2 fruit fly cellular contexts compared by ENCODE assay signal in the genomic region with DNA sequence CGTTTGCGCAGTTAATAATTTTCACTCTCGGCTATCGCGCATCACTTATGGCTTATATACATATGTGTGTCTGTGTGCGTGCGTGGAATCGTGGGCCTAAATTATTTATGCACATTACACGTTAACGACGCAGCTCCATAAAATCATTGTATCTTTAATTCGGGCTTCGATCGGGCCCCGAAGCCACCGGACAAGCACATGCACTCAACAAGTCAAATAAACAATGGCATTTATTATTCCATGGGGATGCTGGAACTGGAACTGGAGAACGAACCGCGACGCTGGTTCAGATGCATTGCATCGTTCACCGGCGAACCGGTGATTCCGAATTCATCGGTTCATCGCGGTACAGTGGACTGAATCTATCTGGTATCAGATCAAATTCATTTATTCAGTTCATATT.
TF ChIP-seq lines count a peak whose summit lies in the region.

A gene (minus strand): TSS at position 269 of the 403 bp plus-strand sequence.

TF ChIP-seq in whole organism, adult, 20 proteins besides CTCF, POLR2A, EP300 and RAD21 (continued from another document):
- TF ChIP-seq Hr96 (GFP tag; optimal IDR thresholded peaks at IDR 0.05; lab: Kevin White, UChicago) (no peak), kay (GFP tag; lab: Kevin White, UChicago; ENCODE audit: borderline replicate concordance) (no peak)

TF ChIP-seq in whole organism, embryonic, 481 proteins besides CTCF, POLR2A, EP300 and RAD21 (continued from another document and continues in another):
- TF ChIP-seq knrl (GFP tag; IDR thresholded peaks at IDR 0.05; lab: Robert Waterston, UW; ENCODE audit: partially characterized antibody) (peak; percentile 66; the same call in 2 of the 3 replicates), unc-4 (GFP tag; IDR thresholded peaks at IDR 0.05; lab: Robert Waterston, UW; ENCODE audit: partially characterized antibody) (peak; percentile 47; the same call in 1 of the 2 replicates), HLH4C (GFP tag; IDR thresholded peaks at IDR 0.05; lab: Robert Waterston, UW; ENCODE audit: partially characterized antibody) (0 out of 3 replicates have a peak, but pooled peaks have one; percentile 9), CG15514 (GFP tag; optimal IDR thresholded peaks at IDR 0.05; lab: Kevin White, UChicago) (peak; percentile 100), ftz-f1 (GFP tag; optimal IDR thresholded peaks at IDR 0.05; lab: Kevin White, UChicago) (no peak), CG4707 (GFP tag; optimal IDR thresholded peaks at IDR 0.05; lab: Kevin White, UChicago) (peak; percentile 87), CG14860 (GFP tag; IDR thresholded peaks at IDR 0.05; lab: Robert Waterston, UW; ENCODE audit: partially characterized antibody) (peak; percentile 66), inv (GFP tag; IDR thresholded peaks at IDR 0.05; lab: Robert Waterston, UW; ENCODE audit: partially characterized antibody) (peak; percentile 39; the same call in 1 of the 2 replicates), D (optimal IDR thresholded peaks at IDR 0.05; lab: Kevin White, UChicago) (peak; percentile 40), D (GFP tag; optimal IDR thresholded peaks at IDR 0.05; lab: Kevin White, UChicago) (no peak), HmgZ (tag; optimal IDR thresholded peaks at IDR 0.05; lab: Kevin White, UChicago) (peak; percentile 13), CG12659 (GFP tag; optimal IDR thresholded peaks at IDR 0.05; lab: Kevin White, UChicago) (peak; percentile 31), MBD-R2 (GFP tag; IDR thresholded peaks at IDR 0.05; lab: Robert Waterston, UW) (peak; percentile 68; the same call in 1 of the 2 replicates), scrt (GFP tag; optimal IDR thresholded peaks at IDR 0.05; lab: Kevin White, UChicago) (peak; percentile 62), CG14710 (tag; optimal IDR thresholded peaks at IDR 0.05; lab: Kevin White, UChicago) (peak; percentile 16), CG13296 (GFP tag; optimal IDR thresholded peaks at IDR 0.05; lab: Kevin White, UChicago) (peak; percentile 24), CG7357 (GFP tag; IDR thresholded peaks at IDR 0.05; lab: Robert Waterston, UW) (no peak), Sox100B (GFP tag; optimal IDR thresholded peaks at IDR 0.05; lab: Kevin White, UChicago) (no peak), B-H2 (GFP tag; optimal IDR thresholded peaks at IDR 0.05; lab: Kevin White, UChicago) (peak; percentile 22), CG43689 (GFP tag; IDR thresholded peaks at IDR 0.05; lab: Robert Waterston, UW) (no peak), CrebB (tag; optimal IDR thresholded peaks at IDR 0.05; lab: Kevin White, UChicago) (peak; percentile 10), pfk (GFP tag; optimal IDR thresholded peaks at IDR 0.05; lab: Kevin White, UChicago) (peak; percentile 81), amos (GFP tag; IDR thresholded peaks at IDR 0.05; lab: Robert Waterston, UW; ENCODE audit: partially characterized antibody) (peak; percentile 72), Usf (GFP tag; optimal IDR thresholded peaks at IDR 0.05; lab: Kevin White, UChicago) (no peak), tap (tag; optimal IDR thresholded peaks at IDR 0.05; lab: Kevin White, UChicago) (peak; percentile 46), Hey (tag; optimal IDR thresholded peaks at IDR 0.05; lab: Kevin White, UChicago) (no peak), H2.0 (GFP tag; IDR thresholded peaks at IDR 0.05; lab: Robert Waterston, UW) (no peak), CG9932 (GFP tag; IDR thresholded peaks at IDR 0.05; lab: Robert Waterston, UW) (no peak), Kr (GFP tag; optimal IDR thresholded peaks at IDR 0.05; lab: Kevin White, UChicago) (no peak), CG4617 (GFP tag; optimal IDR thresholded peaks at IDR 0.05; lab: Kevin White, UChicago; ENCODE audit: borderline replicate concordance) (peak; percentile 71), unpg (GFP tag; optimal IDR thresholded peaks at IDR 0.05; lab: Kevin White, UChicago) (no peak), wek (GFP tag; optimal IDR thresholded peaks at IDR 0.05; lab: Kevin White, UChicago) (no peak), CG8359 (GFP tag; optimal IDR thresholded peaks at IDR 0.05; lab: Kevin White, UChicago; ENCODE audit: borderline replicate concordance) (no peak), CG7556 (GFP tag; optimal IDR thresholded peaks at IDR 0.05; lab: Kevin White, UChicago) (peak; percentile 20), CG30431 (GFP tag; optimal IDR thresholded peaks at IDR 0.05; lab: Kevin White, UChicago) (no peak), CG13287 (GFP tag; IDR thresholded peaks at IDR 0.05; lab: Robert Waterston, UW; ENCODE audit: partially characterized antibody) (peak; percentile 70), Sox102F (GFP tag; optimal IDR thresholded peaks at IDR 0.05; lab: Kevin White, UChicago) (no peak), nerfin-2 (GFP tag; IDR thresholded peaks at IDR 0.05; lab: Robert Waterston, UW; ENCODE audit: partially characterized antibody) (peak; percentile 45), vvl (GFP tag; IDR thresholded peaks at IDR 0.05; lab: Robert Waterston, UW) (peak; percentile 52), CG12155 (GFP tag; optimal IDR thresholded peaks at IDR 0.05; lab: Kevin White, UChicago) (no peak), sens-2 (GFP tag; IDR thresholded peaks at IDR 0.05; lab: Robert Waterston, UW) (no peak), Dp (GFP tag; optimal IDR thresholded peaks at IDR 0.05; lab: Kevin White, UChicago) (peak; percentile 23), Abd-B (GFP tag; optimal IDR thresholded peaks at IDR 0.05; lab: Kevin White, UChicago) (no peak), CG34376 (GFP tag; optimal IDR thresholded peaks at IDR 0.05; lab: Kevin White, UChicago) (peak; percentile 4), ewg (GFP tag; optimal IDR thresholded peaks at IDR 0.05; lab: Kevin White, UChicago) (peak; percentile 53), CG9437 (GFP tag; optimal IDR thresholded peaks at IDR 0.05; lab: Kevin White, UChicago) (no peak), yki (optimal IDR thresholded peaks at IDR 0.05; lab: Kevin White, UChicago) (no peak), CG17829 (tag; optimal IDR thresholded peaks at IDR 0.05; lab: Kevin White, UChicago) (peak; percentile 12), CG6854 (GFP tag; optimal IDR thresholded peaks at IDR 0.05; lab: Kevin White, UChicago) (peak; percentile 7), CG10979 (tag; optimal IDR thresholded peaks at IDR 0.05; lab: Kevin White, UChicago) (peak; percentile 14), Adf1 (GFP tag; IDR thresholded peaks at IDR 0.05; lab: Robert Waterston, UW) (peak; percentile 52; the same call in 1 of the 2 replicates), CG34224 (GFP tag; IDR thresholded peaks at IDR 0.05; lab: Robert Waterston, UW; ENCODE audit: partially characterized antibody) (peak; percentile 52; the same call in 2 of the 3 replicates), salm (tag; optimal IDR thresholded peaks at IDR 0.05; lab: Kevin White, UChicago) (no peak), CG3065 (GFP tag; optimal IDR thresholded peaks at IDR 0.05; lab: Kevin White, UChicago) (no peak), PHDP (tag; optimal IDR thresholded peaks at IDR 0.05; lab: Kevin White, UChicago) (peak; percentile 0), dmrt99B (tag; optimal IDR thresholded peaks at IDR 0.05; lab: Kevin White, UChicago) (no peak), CG11093 (GFP tag; IDR thresholded peaks at IDR 0.05; lab: Robert Waterston, UW) (no peak), CG2712 (tag; optimal IDR thresholded peaks at IDR 0.05; lab: Kevin White, UChicago) (peak; percentile 37), E2f1 (GFP tag; IDR thresholded peaks at IDR 0.05; lab: Robert Waterston, UW) (0 out of 2 replicates have a peak, but pooled peaks have one; percentile 6), Taf1 (GFP tag; IDR thresholded peaks at IDR 0.05; lab: Robert Waterston, UW) (no peak), CG12236 (GFP tag; optimal IDR thresholded peaks at IDR 0.05; lab: Kevin White, UChicago) (peak; percentile 6), Nf-YB (GFP tag; optimal IDR thresholded peaks at IDR 0.05; lab: Kevin White, UChicago) (no peak), Dref (GFP tag; IDR thresholded peaks at IDR 0.05; lab: Robert Waterston, UW) (peak; percentile 7; the same call in 1 of the 2 replicates), CG9609 (GFP tag; optimal IDR thresholded peaks at IDR 0.05; lab: Kevin White, UChicago) (no peak), dysf (GFP tag; IDR thresholded peaks at IDR 0.05; lab: Robert Waterston, UW) (no peak), CG12391 (tag; optimal IDR thresholded peaks at IDR 0.05; lab: Kevin White, UChicago) (peak; percentile 32), CG6791 (GFP tag; IDR thresholded peaks at IDR 0.05; lab: Robert Waterston, UW; ENCODE audit: partially characterized antibody) (peak; percentile 63; the same call in 2 of the 3 replicates), nerfin-1 (tag; optimal IDR thresholded peaks at IDR 0.05; lab: Kevin White, UChicago) (peak; percentile 19), toy (GFP tag; IDR thresholded peaks at IDR 0.05; lab: Robert Waterston, UW) (no peak), hth (optimal IDR thresholded peaks at IDR 0.05; lab: Kevin White, UChicago) (no peak), Atf3 (GFP tag; optimal IDR thresholded peaks at IDR 0.05; lab: Kevin White, UChicago) (no peak), gcm (GFP tag; optimal IDR thresholded peaks at IDR 0.05; lab: Kevin White, UChicago) (peak; percentile 15), cg (GFP tag; optimal IDR thresholded peaks at IDR 0.05; lab: Kevin White, UChicago) (peak; percentile 79), Opbp (GFP tag; IDR thresholded peaks at IDR 0.05; lab: Robert Waterston, UW; ENCODE audit: partially characterized antibody) (peak; percentile 67), CG13775 (GFP tag; optimal IDR thresholded peaks at IDR 0.05; lab: Kevin White, UChicago) (peak; percentile 41), CG30020 (tag; optimal IDR thresholded peaks at IDR 0.05; lab: Kevin White, UChicago) (peak; percentile 45), CG17186 (GFP tag; optimal IDR thresholded peaks at IDR 0.05; lab: Kevin White, UChicago) (no peak), ci (GFP tag; IDR thresholded peaks at IDR 0.05; lab: Robert Waterston, UW) (peak; percentile 39; the same call in 1 of the 3 replicates), hbn (GFP tag; IDR thresholded peaks at IDR 0.05; lab: Robert Waterston, UW; ENCODE audit: partially characterized antibody) (0 out of 2 replicates have a peak, but pooled peaks have one; percentile 23), CG10267 (tag; optimal IDR thresholded peaks at IDR 0.05; lab: Kevin White, UChicago) (peak; percentile 28), Lhr (GFP tag; optimal IDR thresholded peaks at IDR 0.05; lab: Kevin White, UChicago) (no peak), tna (GFP tag; IDR thresholded peaks at IDR 0.05; lab: Robert Waterston, UW; ENCODE audit: partially characterized antibody) (peak; percentile 39; the same call in 1 of the 2 replicates), CG17361 (GFP tag; IDR thresholded peaks at IDR 0.05; lab: Robert Waterston, UW) (0 out of 3 replicates have a peak, but pooled peaks have one; percentile 27), kah (GFP tag; optimal IDR thresholded peaks at IDR 0.05; lab: Kevin White, UChicago) (peak; percentile 1), CG10366 (GFP tag; IDR thresholded peaks at IDR 0.05; lab: Robert Waterston, UW) (0 out of 2 replicates have a peak, but pooled peaks have one; percentile 17), nom (GFP tag; optimal IDR thresholded peaks at IDR 0.05; lab: Kevin White, UChicago) (peak; percentile 20), pzg (GFP tag; optimal IDR thresholded peaks at IDR 0.05; lab: Kevin White, UChicago) (peak; percentile 49), Tbp (GFP tag; optimal IDR thresholded peaks at IDR 0.05; lab: Kevin White, UChicago) (no peak), CG11695 (GFP tag; IDR thresholded peaks at IDR 0.05; lab: Robert Waterston, UW) (no peak), Fer1 (GFP tag; optimal IDR thresholded peaks at IDR 0.05; lab: Kevin White, UChicago) (peak; percentile 34), Spps (tag; optimal IDR thresholded peaks at IDR 0.05; lab: Kevin White, UChicago) (no peak), CG13424 (tag; optimal IDR thresholded peaks at IDR 0.05; lab: Kevin White, UChicago) (no peak), YL-1 (GFP tag; optimal IDR thresholded peaks at IDR 0.05; lab: Kevin White, UChicago) (peak; percentile 60), Bgb (GFP tag; IDR thresholded peaks at IDR 0.05; lab: Robert Waterston, UW; ENCODE audit: partially characterized antibody) (peak; percentile 59), CG17385 (GFP tag; optimal IDR thresholded peaks at IDR 0.05; lab: Kevin White, UChicago) (peak; percentile 6), Rfx (GFP tag; IDR thresholded peaks at IDR 0.05; lab: Robert Waterston, UW) (no peak), Dip3 (GFP tag; optimal IDR thresholded peaks at IDR 0.05; lab: Kevin White, UChicago) (no peak), bbx (GFP tag; IDR thresholded peaks at IDR 0.05; lab: Robert Waterston, UW; ENCODE audit: partially characterized antibody) (peak; percentile 72), Hand (GFP tag; optimal IDR thresholded peaks at IDR 0.05; lab: Kevin White, UChicago) (no peak), br (optimal IDR thresholded peaks at IDR 0.05; lab: Kevin White, UChicago) (no peak), CG16813 (GFP tag; IDR thresholded peaks at IDR 0.05; lab: Robert Waterston, UW; ENCODE audit: partially characterized antibody) (peak; percentile 24; the same call in 1 of the 3 replicates), CG33213 (GFP tag; optimal IDR thresholded peaks at IDR 0.05; lab: Kevin White, UChicago) (no peak), CG34422 (GFP tag; IDR thresholded peaks at IDR 0.05; lab: Robert Waterston, UW) (peak; percentile 35; the same call in 1 of the 3 replicates), CG11560 (tag; IDR thresholded peaks at IDR 0.05; lab: Robert Waterston, UW) (no peak), CG31441 (GFP tag; IDR thresholded peaks at IDR 0.05; lab: Robert Waterston, UW) (peak; percentile 41; the same call in 1 of the 2 replicates), row (GFP tag; IDR thresholded peaks at IDR 0.05; lab: Robert Waterston, UW) (peak; percentile 88), CG6689 (GFP tag; IDR thresholded peaks at IDR 0.05; lab: Robert Waterston, UW) (no peak), CG31224 (GFP tag; IDR thresholded peaks at IDR 0.05; lab: Robert Waterston, UW) (no peak), sr (GFP tag; IDR thresholded peaks at IDR 0.05; lab: Robert Waterston, UW) (no peak), CG6254 (GFP tag; optimal IDR thresholded peaks at IDR 0.05; lab: Kevin White, UChicago) (peak; percentile 4), psq (GFP tag; optimal IDR thresholded peaks at IDR 0.05; lab: Kevin White, UChicago) (no peak), Deaf1 (tag; optimal IDR thresholded peaks at IDR 0.05; lab: Kevin White, UChicago) (no peak), CG8281 (tag; optimal IDR thresholded peaks at IDR 0.05; lab: Kevin White, UChicago) (no peak), slp2 (GFP tag; optimal IDR thresholded peaks at IDR 0.05; lab: Kevin White, UChicago) (no peak), Dll (GFP tag; IDR thresholded peaks at IDR 0.05; lab: Robert Waterston, UW; ENCODE audit: partially characterized antibody) (peak; percentile 54; the same call in 3 of the 4 replicates), Sry-β (GFP tag; optimal IDR thresholded peaks at IDR 0.05; lab: Kevin White, UChicago) (peak; percentile 72), BEAF-32 (GFP tag; optimal IDR thresholded peaks at IDR 0.05; lab: Kevin White, UChicago) (peak; percentile 48), E2f2 (GFP tag; IDR thresholded peaks at IDR 0.05; lab: Robert Waterston, UW) (peak; percentile 36; the same call in 1 of the 2 replicates)
